Fruit fly (Drosophila melanogaster): Measurements from ENCODE around the gene puc.

The puc gene

dm6 chr3R:8106909-8107841 lies 2.0 kb downstream of the puc start:
- TF ChIP-seq CG5204 (GFP tag; optimal IDR thresholded peaks at IDR 0.05) (no peak), cnc (optimal IDR thresholded peaks at IDR 0.05) (no peak), Clk (GFP tag; optimal IDR thresholded peaks at IDR 0.05) (no peak), CG12768 (GFP tag; optimal IDR thresholded peaks at IDR 0.05) (no peak), cic (GFP tag; optimal IDR thresholded peaks at IDR 0.05) (no peak), kay (GFP tag; ENCODE audit: borderline replicate concordance) (peak; percentile 84), CG11617 (GFP tag; optimal IDR thresholded peaks at IDR 0.05) (no peak), tj (GFP tag; optimal IDR thresholded peaks at IDR 0.05) (peak; percentile 73), bab1 (GFP tag; optimal IDR thresholded peaks at IDR 0.05) (no peak)

- TF ChIP-seq tj (GFP tag; optimal IDR thresholded peaks at IDR 0.05) = peak; percentile 58
- TF ChIP-seq Mnt (GFP tag; optimal IDR thresholded peaks at IDR 0.05) = peak; percentile 52
- peak; percentile 2 for TF ChIP-seq pad (GFP tag; optimal IDR thresholded peaks at IDR 0.05)
- no peak for TF ChIP-seq kay (GFP tag; ENCODE audit: borderline replicate concordance)
- no peak for TF ChIP-seq CG12768 (GFP tag; optimal IDR thresholded peaks at IDR 0.05)
Observed at dm6 chr3R:8108770-8109169, 3.6 kb downstream of the puc start.

dm6 chr3R:8109782-8110181 lies 4.7 kb downstream of the puc start:
- TF ChIP-seq cnc (optimal IDR thresholded peaks at IDR 0.05) (no peak), cic (GFP tag; optimal IDR thresholded peaks at IDR 0.05) (no peak), kay (GFP tag; ENCODE audit: borderline replicate concordance) (peak; percentile 92), tj (GFP tag; optimal IDR thresholded peaks at IDR 0.05) (no peak)

- peak; percentile 36 for TF ChIP-seq CG7101 (tag; optimal IDR thresholded peaks at IDR 0.05)
- TF ChIP-seq toe (GFP tag; optimal IDR thresholded peaks at IDR 0.05) = no peak
- no peak for TF ChIP-seq pad (GFP tag; optimal IDR thresholded peaks at IDR 0.05)
- peak; percentile 4 for TF ChIP-seq CG33017 (tag; optimal IDR thresholded peaks at IDR 0.05)
- no peak for TF ChIP-seq CG14711 (tag; optimal IDR thresholded peaks at IDR 0.05)
- TF ChIP-seq Crg-1 (GFP tag; optimal IDR thresholded peaks at IDR 0.05) = no peak
- no peak for TF ChIP-seq Mnt (GFP tag; optimal IDR thresholded peaks at IDR 0.05)
- TF ChIP-seq CG12768 (GFP tag; optimal IDR thresholded peaks at IDR 0.05) = peak; percentile 23
- TF ChIP-seq cnc (optimal IDR thresholded peaks at IDR 0.05) = no peak
- TF ChIP-seq kay (GFP tag; ENCODE audit: borderline replicate concordance) = peak; percentile 50
- TF ChIP-seq tj (GFP tag; optimal IDR thresholded peaks at IDR 0.05) = no peak
- no peak for TF ChIP-seq CG5204 (GFP tag; optimal IDR thresholded peaks at IDR 0.05)
- no peak for TF ChIP-seq CG11617 (GFP tag; optimal IDR thresholded peaks at IDR 0.05)
- peak; percentile 16 for TF ChIP-seq CG7045 (GFP tag; optimal IDR thresholded peaks at IDR 0.05)
- no peak for TF ChIP-seq cic (GFP tag; optimal IDR thresholded peaks at IDR 0.05)
- no peak for TF ChIP-seq ovo (GFP tag; optimal IDR thresholded peaks at IDR 0.05)
- no peak for TF ChIP-seq Clk (GFP tag; optimal IDR thresholded peaks at IDR 0.05)
- no peak for TF ChIP-seq CG1620 (GFP tag; optimal IDR thresholded peaks at IDR 0.05)
- TF ChIP-seq bab1 (GFP tag; optimal IDR thresholded peaks at IDR 0.05) = no peak
- TF ChIP-seq Hr96 (GFP tag; optimal IDR thresholded peaks at IDR 0.05) = peak; percentile 8
Observed at dm6 chr3R:8110198-8110642, 5.1 kb downstream of the puc start.

dm6 chr3R:8110951-8111350 lies 5.8 kb downstream of the puc start:
- no peak for TF ChIP-seq pad (GFP tag; optimal IDR thresholded peaks at IDR 0.05)
- TF ChIP-seq CG7045 (GFP tag; optimal IDR thresholded peaks at IDR 0.05) = no peak
- no peak for TF ChIP-seq Crg-1 (GFP tag; optimal IDR thresholded peaks at IDR 0.05)
- TF ChIP-seq CG7101 (tag; optimal IDR thresholded peaks at IDR 0.05) = no peak
- TF ChIP-seq CG11617 (GFP tag; optimal IDR thresholded peaks at IDR 0.05) = no peak
- no peak for TF ChIP-seq ovo (GFP tag; optimal IDR thresholded peaks at IDR 0.05)
- no peak for TF ChIP-seq CG5204 (GFP tag; optimal IDR thresholded peaks at IDR 0.05)
- no peak for TF ChIP-seq CG12768 (GFP tag; optimal IDR thresholded peaks at IDR 0.05)
- TF ChIP-seq Clk (GFP tag; optimal IDR thresholded peaks at IDR 0.05) = no peak
- no peak for TF ChIP-seq CG14711 (tag; optimal IDR thresholded peaks at IDR 0.05)
- no peak for TF ChIP-seq CG1620 (GFP tag; optimal IDR thresholded peaks at IDR 0.05)
- no peak for TF ChIP-seq bab1 (GFP tag; optimal IDR thresholded peaks at IDR 0.05)
- no peak for TF ChIP-seq Hr96 (GFP tag; optimal IDR thresholded peaks at IDR 0.05)

dm6 chr3R:8111789-8112382 lies 6.8 kb downstream of the puc start:
- TF ChIP-seq Clk (GFP tag; optimal IDR thresholded peaks at IDR 0.05) (peak; percentile 19), CG1620 (GFP tag; optimal IDR thresholded peaks at IDR 0.05) (no peak), kay (GFP tag; ENCODE audit: borderline replicate concordance) (peak; percentile 96), Crg-1 (GFP tag; optimal IDR thresholded peaks at IDR 0.05) (no peak), CG14711 (tag; optimal IDR thresholded peaks at IDR 0.05) (no peak), cic (GFP tag; optimal IDR thresholded peaks at IDR 0.05) (peak; percentile 42), CG11617 (GFP tag; optimal IDR thresholded peaks at IDR 0.05) (no peak), CG7101 (tag; optimal IDR thresholded peaks at IDR 0.05) (no peak), ovo (GFP tag; optimal IDR thresholded peaks at IDR 0.05) (peak; percentile 79), CG12768 (GFP tag; optimal IDR thresholded peaks at IDR 0.05) (peak; percentile 54), bab1 (GFP tag; optimal IDR thresholded peaks at IDR 0.05) (no peak), CG7045 (GFP tag; optimal IDR thresholded peaks at IDR 0.05) (no peak), tj (GFP tag; optimal IDR thresholded peaks at IDR 0.05) (peak; percentile 99), Mnt (GFP tag; optimal IDR thresholded peaks at IDR 0.05) (peak; percentile 13)
